Worm (Caenorhabditis elegans) whole organism, mixed stage, embryonic: ENCODE data around the gene npp-18.

ENCODE experiments used
- M03D4.4 ChIP-seq: sonication (generic microtip); optimal IDR thresholded peaks from 2 replicates; lab custom pipeline; 2017; ENCODE audit warnings: mild to moderate bottlenecking, missing genetic modification characterization, missing compliant biosample characterization
- bed-3 ChIP-seq: fragments of 200-800 bp; sonication (Bioruptor generic); optimal IDR thresholded peaks from 3 replicates; lab custom pipeline; 2018; ENCODE audit warnings: mild to moderate bottlenecking, missing genetic modification characterization, moderate library complexity, missing compliant biosample characterization
- blmp-1 ChIP-seq: fragments of 150-350 bp; optimal IDR thresholded peaks from 2 replicates; lab custom pipeline; 2014; ENCODE audit warnings: missing biosample characterization, missing genetic modification characterization
- ceh-39 ChIP-seq: fragments of 150-350 bp; optimal IDR thresholded peaks from 2 replicates; lab custom pipeline; 2014; ENCODE audit warnings: missing biosample characterization, missing genetic modification characterization
- ceh-43 ChIP-seq: fragments of 200-800 bp; sonication (Bioruptor generic); optimal IDR thresholded peaks from 2 replicates; lab custom pipeline; 2018; ENCODE audit warnings: mild to moderate bottlenecking, missing genetic modification characterization, moderate library complexity, missing compliant biosample characterization
- ceh-83 ChIP-seq: fragments of 200-800 bp; sonication (Bioruptor generic); optimal IDR thresholded peaks from 2 replicates; lab custom pipeline; 2018; ENCODE audit warnings: mild to moderate bottlenecking, missing genetic modification characterization, missing compliant biosample characterization
- ces-1 ChIP-seq: fragments of 150-350 bp; optimal IDR thresholded peaks from 2 replicates; lab custom pipeline; 2014; ENCODE audit warnings: missing biosample characterization, missing genetic modification reagents, missing genetic modification characterization
- cnd-1 ChIP-seq: fragments of 200-800 bp; sonication (Bioruptor generic); optimal IDR thresholded peaks from 2 replicates; lab custom pipeline; 2018; ENCODE audit warnings: mild to moderate bottlenecking, missing genetic modification characterization, missing compliant biosample characterization
- drap-1 ChIP-seq: fragments of 200-800 bp; sonication (Bioruptor generic); optimal IDR thresholded peaks from 3 replicates; lab custom pipeline; 2018; ENCODE audit warnings: mild to moderate bottlenecking, missing genetic modification characterization, missing compliant biosample characterization
- elt-1 ChIP-seq: sonication (generic microtip); optimal IDR thresholded peaks from 2 replicates; lab custom pipeline; 2017; ENCODE audit warnings: missing genetic modification characterization, mild to moderate bottlenecking, missing compliant biosample characterization, antibody characterized with exemption, moderate library complexity, borderline replicate concordance; ENCODE audit not compliant: insufficient read depth
- elt-3 ChIP-seq: fragments of 150-350 bp; optimal IDR thresholded peaks from 2 replicates; lab custom pipeline; 2014; ENCODE audit warnings: missing biosample characterization, missing genetic modification characterization
- ham-2 ChIP-seq: fragments of 200-800 bp; sonication (Bioruptor generic); optimal IDR thresholded peaks from 2 replicates; lab custom pipeline; 2018; ENCODE audit warnings: mild to moderate bottlenecking, missing genetic modification characterization, missing compliant biosample characterization
- hlh-1 ChIP-seq: fragments of 150-350 bp; optimal IDR thresholded peaks from 2 replicates; lab custom pipeline; 2014; ENCODE audit warnings: missing biosample characterization, missing genetic modification reagents, missing genetic modification characterization
- lin-13 ChIP-seq: fragments of 150-350 bp; optimal IDR thresholded peaks from 2 replicates; lab custom pipeline; 2014; ENCODE audit warnings: missing biosample characterization, missing genetic modification characterization
- lin-32 ChIP-seq: fragments of 200-800 bp; sonication (Bioruptor generic); optimal IDR thresholded peaks from 2 replicates; lab custom pipeline; 2018; ENCODE audit warnings: mild to moderate bottlenecking, missing genetic modification characterization, missing compliant biosample characterization
- lsy-2 ChIP-seq: fragments of 150-350 bp; optimal IDR thresholded peaks from 2 replicates; lab custom pipeline; 2014; ENCODE audit warnings: missing biosample characterization, missing genetic modification characterization
- mab-5 ChIP-seq: fragments of 150-350 bp; optimal IDR thresholded peaks from 2 replicates; lab custom pipeline; 2014; ENCODE audit warnings: missing biosample characterization, missing genetic modification characterization
- mep-1 ChIP-seq: fragments of 150-350 bp; optimal IDR thresholded peaks from 2 replicates; lab custom pipeline; 2017; ENCODE audit warnings: missing biosample characterization, missing genetic modification reagents, missing genetic modification characterization, inconsistent platforms
- nhr-12 ChIP-seq: fragments of 150-350 bp; optimal IDR thresholded peaks from 2 replicates; lab custom pipeline; 2014; ENCODE audit warnings: missing biosample characterization, missing genetic modification characterization
- nhr-2 ChIP-seq: fragments of 150-350 bp; optimal IDR thresholded peaks from 2 replicates; lab custom pipeline; 2014; ENCODE audit warnings: missing biosample characterization, missing genetic modification characterization
- nhr-237 ChIP-seq: fragments of 150-350 bp; optimal IDR thresholded peaks from 2 replicates; lab custom pipeline; 2014; ENCODE audit warnings: missing biosample characterization, missing genetic modification characterization
- nhr-28 ChIP-seq: fragments of 150-350 bp; optimal IDR thresholded peaks from 2 replicates; lab custom pipeline; 2014; ENCODE audit warnings: missing biosample characterization, missing genetic modification characterization
- nhr-76 ChIP-seq: sonication (generic microtip); optimal IDR thresholded peaks from 2 replicates; lab custom pipeline; 2017; ENCODE audit warnings: missing biosample characterization, missing genetic modification characterization
- pha-4 ChIP-seq: fragments of 150-350 bp; optimal IDR thresholded peaks from 2 replicates; lab custom pipeline; 2018; ENCODE audit warnings: missing biosample characterization, missing genetic modification reagents, missing genetic modification characterization
- sem-2 ChIP-seq: fragments of 200-800 bp; sonication (Bioruptor generic); optimal IDR thresholded peaks from 2 replicates; lab custom pipeline; 2018; ENCODE audit warnings: mild to moderate bottlenecking, missing genetic modification characterization, missing compliant biosample characterization
- snpc-4 ChIP-seq: fragments of 150-350 bp; optimal IDR thresholded peaks from 2 replicates; lab custom pipeline; 2014; ENCODE audit warnings: missing biosample characterization, missing genetic modification characterization
- sptf-1 ChIP-seq: sonication (generic microtip); optimal IDR thresholded peaks from 2 replicates; lab custom pipeline; 2017; ENCODE audit warnings: mild to moderate bottlenecking, missing genetic modification characterization, moderate library complexity, missing compliant biosample characterization
- unc-39 ChIP-seq: fragments of 150-350 bp; optimal IDR thresholded peaks from 2 replicates; lab custom pipeline; 2014; ENCODE audit warnings: missing biosample characterization, missing genetic modification characterization
- unc-62 ChIP-seq: fragments of 150-350 bp; optimal IDR thresholded peaks from 2 replicates; lab custom pipeline; 2014; ENCODE audit warnings: missing biosample characterization, missing genetic modification reagents, missing genetic modification characterization
- zip-8 ChIP-seq: fragments of 150-350 bp; optimal IDR thresholded peaks from 2 replicates; lab custom pipeline; 2014; ENCODE audit warnings: missing biosample characterization, missing genetic modification characterization
- ztf-11 ChIP-seq: fragments of 150-350 bp; optimal IDR thresholded peaks from 2 replicates; lab custom pipeline; 2014; ENCODE audit warnings: missing biosample characterization, missing genetic modification characterization

Gene npp-18

ce11 chrIII:13314636-13315035 lies 18.0 kb downstream of the npp-18 start:
- no peak for TF ChIP-seq elt-1 (tag; lab: Kevin White, UChicago)
- TF ChIP-seq mep-1 (tag; lab: Kevin White, UChicago), result no peak
- TF ChIP-seq ztf-11 (tag; lab: Kevin White, UChicago), result no peak
- no peak for TF ChIP-seq ham-2 (GFP tag; lab: Kevin White, UChicago)
- no peak for TF ChIP-seq blmp-1
- no peak for TF ChIP-seq nhr-28 (tag; lab: Kevin White, UChicago)
- TF ChIP-seq ces-1 (GFP tag; lab: Kevin White, UChicago), result no peak
- TF ChIP-seq lin-13 (tag; lab: Kevin White, UChicago), result no peak
- no peak for TF ChIP-seq unc-39 (tag; lab: Kevin White, UChicago)
- no peak for TF ChIP-seq nhr-12 (tag; lab: Kevin White, UChicago)
- TF ChIP-seq nhr-76 (tag; lab: Kevin White, UChicago), result no peak
- TF ChIP-seq drap-1, result no peak

- TF ChIP-seq nhr-12 (tag; lab: Kevin White, UChicago) (no peak), nhr-2 (tag; lab: Kevin White, UChicago) (no peak), ceh-43 (no peak), ceh-83 (GFP tag; lab: Kevin White, UChicago) (no peak), bed-3 (no peak), nhr-76 (tag; lab: Kevin White, UChicago) (no peak), pha-4 (tag; lab: Kevin White, UChicago) (no peak), elt-3 (tag; lab: Kevin White, UChicago) (no peak), sem-2 (no peak), sptf-1 (tag; lab: Kevin White, UChicago) (no peak), nhr-237 (no peak), blmp-1 (no peak), hlh-1 (tag; lab: Kevin White, UChicago) (no peak), lin-32 (GFP tag; lab: Kevin White, UChicago) (no peak), zip-8 (no peak), cnd-1 (tag; lab: Kevin White, UChicago) (no peak), lsy-2 (tag; lab: Kevin White, UChicago) (no peak), mab-5 (tag; lab: Kevin White, UChicago) (no peak)
Observed at ce11 chrIII:13315071-13315470, 18.4 kb downstream of the npp-18 start, which contains the start of gene dph-7. Gene dph-7, plus strand, starts transcription at chrIII:13315123.

ce11 chrIII:13316935-13317334 lies 20.3 kb downstream of the npp-18 start:
- TF ChIP-seq mep-1 (tag; lab: Kevin White, UChicago) (peak; percentile 9), snpc-4 (tag; lab: Kevin White, UChicago) (no peak), lin-13 (tag; lab: Kevin White, UChicago) (no peak)

- TF ChIP-seq ceh-43 (no peak), sem-2 (no peak), elt-1 (tag; lab: Kevin White, UChicago) (no peak), elt-3 (tag; lab: Kevin White, UChicago) (no peak), lsy-2 (tag; lab: Kevin White, UChicago) (no peak), mab-5 (tag; lab: Kevin White, UChicago) (no peak), bed-3 (no peak), unc-39 (tag; lab: Kevin White, UChicago) (no peak), sptf-1 (tag; lab: Kevin White, UChicago) (no peak), ceh-83 (GFP tag; lab: Kevin White, UChicago) (no peak), nhr-2 (tag; lab: Kevin White, UChicago) (no peak)
- TF ChIP-seq, all 35 proteins: peak for 0
Observed at ce11 chrIII:13317383-13317911, 20.8 kb downstream of the npp-18 start.

ce11 chrIII:13322578-13322977 lies 25.9 kb downstream of the npp-18 start, which contains the start of gene F53A2.11:
Gene F53A2.11, minus strand, starts transcription at chrIII:13322678.
- TF ChIP-seq unc-39 (tag; lab: Kevin White, UChicago), result no peak
- no peak for TF ChIP-seq M03D4.4
- no peak for TF ChIP-seq ceh-39 (tag; lab: Kevin White, UChicago)
- no peak for TF ChIP-seq drap-1
- TF ChIP-seq pha-4 (tag; lab: Kevin White, UChicago), result no peak
- TF ChIP-seq nhr-237, result no peak
- no peak for TF ChIP-seq lin-13 (tag; lab: Kevin White, UChicago)
- no peak for TF ChIP-seq lin-32 (GFP tag; lab: Kevin White, UChicago)
- TF ChIP-seq unc-62 (GFP tag; lab: Kevin White, UChicago), result no peak
